Fruit fly (Drosophila melanogaster): ENCODE measurements around the gene CG31668.

The CG31668 gene

dm6 chr2L:2177969-2178809 lies 27.8 kb downstream of the CG31668 start, which contains the start of gene aop (continued):
- TF ChIP-seq CG11695 (GFP tag; IDR thresholded peaks at IDR 0.05) (no peak), cwo (GFP tag; optimal IDR thresholded peaks at IDR 0.05) (no peak), GATAe (GFP tag; conservative IDR thresholded peaks at IDR 0.05) (no peak), nmo (GFP tag; optimal IDR thresholded peaks at IDR 0.05) (peak; percentile 6), CG3838 (GFP tag; optimal IDR thresholded peaks at IDR 0.05) (peak; percentile 39), Bgb (GFP tag; IDR thresholded peaks at IDR 0.05; ENCODE audit: partially characterized antibody) (peak; percentile 7; the same call in 1 of the 2 replicates), CG4328 (GFP tag; optimal IDR thresholded peaks at IDR 0.05) (peak; percentile 21), lbe (GFP tag; optimal IDR thresholded peaks at IDR 0.05) (peak; percentile 3), Camta (GFP tag; optimal IDR thresholded peaks at IDR 0.05) (no peak), Dll (GFP tag; IDR thresholded peaks at IDR 0.05; ENCODE audit: partially characterized antibody) (0 out of 4 replicates have a peak, but pooled peaks have one; percentile 22), CG4617 (GFP tag; optimal IDR thresholded peaks at IDR 0.05; ENCODE audit: borderline replicate concordance) (no peak), pan (optimal IDR thresholded peaks at IDR 0.05) (no peak), pan (GFP tag; optimal IDR thresholded peaks at IDR 0.05 in 1 of 2, IDR thresholded peaks at IDR 0.05 in 1 of 2) (peak in 1 of 2 experiments; percentile 54), jumu (GFP tag; optimal IDR thresholded peaks at IDR 0.05) (no peak), Neu2 (GFP tag; optimal IDR thresholded peaks at IDR 0.05; ENCODE audit: borderline replicate concordance) (peak; percentile 6), Fer1 (GFP tag; optimal IDR thresholded peaks at IDR 0.05) (peak; percentile 49), CG8765 (GFP tag; IDR thresholded peaks at IDR 0.05) (no peak), MTF-1 (GFP tag; optimal IDR thresholded peaks at IDR 0.05; ENCODE audit: borderline replicate concordance) (peak; percentile 48), so (GFP tag; IDR thresholded peaks at IDR 0.05) (peak; percentile 49; the same call in 2 of the 3 replicates), CG8478 (optimal IDR thresholded peaks at IDR 0.05) (no peak), ind (GFP tag; optimal IDR thresholded peaks at IDR 0.05) (no peak), CG34422 (GFP tag; IDR thresholded peaks at IDR 0.05) (peak; percentile 58; the same call in 1 of the 3 replicates), emc (GFP tag; optimal IDR thresholded peaks at IDR 0.05) (no peak), CG3163 (GFP tag; optimal IDR thresholded peaks at IDR 0.05) (peak; percentile 78), Dref (GFP tag; IDR thresholded peaks at IDR 0.05) (no peak), Rx (GFP tag; IDR thresholded peaks at IDR 0.05) (no peak), tin (GFP tag; optimal IDR thresholded peaks at IDR 0.05) (no peak), Sox102F (GFP tag; optimal IDR thresholded peaks at IDR 0.05) (no peak), MBD-R2 (GFP tag; IDR thresholded peaks at IDR 0.05) (no peak), nau (GFP tag; optimal IDR thresholded peaks at IDR 0.05) (no peak), salm (tag; optimal IDR thresholded peaks at IDR 0.05) (no peak), CG4360 (GFP tag; IDR thresholded peaks at IDR 0.05) (peak; percentile 89), CG8290 (GFP tag; optimal IDR thresholded peaks at IDR 0.05) (no peak), CG8290 (tag; optimal IDR thresholded peaks at IDR 0.05) (peak in 1 of 2 experiments; percentile 72), CG12155 (GFP tag; optimal IDR thresholded peaks at IDR 0.05) (peak; percentile 42), CG1233 (GFP tag; optimal IDR thresholded peaks at IDR 0.05) (no peak), Rfx (GFP tag; IDR thresholded peaks at IDR 0.05) (peak; percentile 38; the same call in 1 of the 2 replicates), CG9797 (GFP tag; optimal IDR thresholded peaks at IDR 0.05) (no peak), CG11398 (GFP tag; optimal IDR thresholded peaks at IDR 0.05) (no peak), tio (GFP tag; optimal IDR thresholded peaks at IDR 0.05) (no peak), CG32767 (GFP tag; IDR thresholded peaks at IDR 0.05) (0 out of 2 replicates have a peak, but pooled peaks have one; percentile 34), lab (GFP tag; optimal IDR thresholded peaks at IDR 0.05) (peak; percentile 52), stwl (tag; optimal IDR thresholded peaks at IDR 0.05) (no peak), HLH4C (GFP tag; IDR thresholded peaks at IDR 0.05; ENCODE audit: partially characterized antibody) (peak; percentile 27; the same call in 1 of the 3 replicates), E2f2 (GFP tag; IDR thresholded peaks at IDR 0.05) (no peak), aop (GFP tag; IDR thresholded peaks at IDR 0.05) (peak; percentile 91), ash1 (GFP tag; optimal IDR thresholded peaks at IDR 0.05) (peak; percentile 71), CG1832 (GFP tag; optimal IDR thresholded peaks at IDR 0.05) (no peak), CG14050 (GFP tag; IDR thresholded peaks at IDR 0.05) (no peak)
